Worm (Caenorhabditis elegans) whole organism, L1 larva: ENCODE data around the gene T22F7.3.

Experiments
- F16B12.6 ChIP-seq: fragments of 150-350 bp; optimal IDR thresholded peaks from 2 replicates; lab custom pipeline; 2014; ENCODE audit warnings: missing biosample characterization, missing genetic modification characterization
- Y116A8C.19 ChIP-seq: sonication (generic microtip); optimal IDR thresholded peaks from 2 replicates; lab custom pipeline; 2016; ENCODE audit warnings: missing compliant biosample characterization, missing genetic modification characterization, borderline replicate concordance
- aha-1 ChIP-seq: fragments of 150-350 bp; optimal IDR thresholded peaks from 2 replicates; lab custom pipeline; 2014; ENCODE audit warnings: missing biosample characterization, missing genetic modification characterization
- aly-2 ChIP-seq: fragments of 150-350 bp; optimal IDR thresholded peaks from 2 replicates; lab custom pipeline; 2014; ENCODE audit warnings: missing biosample characterization, missing genetic modification characterization
- ama-1 ChIP-seq: fragments of 150-350 bp; optimal IDR thresholded peaks from 2 replicates; lab custom pipeline; 2014
- blmp-1 ChIP-seq: fragments of 150-350 bp; optimal IDR thresholded peaks from 2 replicates; lab custom pipeline; 2014; ENCODE audit warnings: missing biosample characterization, missing genetic modification characterization
- ceh-63 ChIP-seq: fragments of 200-800 bp; sonication (Bioruptor generic); optimal IDR thresholded peaks from 2 replicates; lab custom pipeline; 2018; ENCODE audit warnings: mild to moderate bottlenecking, missing genetic modification characterization, missing compliant biosample characterization
- ceh-90 ChIP-seq: sonication (generic microtip); optimal IDR thresholded peaks from 2 replicates; lab custom pipeline; 2016; ENCODE audit warnings: missing genetic modification characterization, missing compliant biosample characterization
- ces-1 ChIP-seq: fragments of 150-350 bp; optimal IDR thresholded peaks from 2 replicates; lab custom pipeline; 2014; ENCODE audit warnings: missing biosample characterization, missing genetic modification reagents, missing genetic modification characterization
- efl-1 ChIP-seq, 4 experiments: fragments of 150-350 bp; optimal IDR thresholded peaks in 3 of 4; peaks in 1 of 4; 1 replicate in 1 of 4; 2 replicates in 3 of 4; lab custom pipeline; 2014; ENCODE audit warnings: missing biosample characterization in 2 of 4, missing genetic modification characterization in 2 of 4, missing genetic modification reagents in 2 of 4
- efl-3 ChIP-seq: fragments of 200-800 bp; sonication (Bioruptor generic); optimal IDR thresholded peaks from 2 replicates; lab custom pipeline; 2018; ENCODE audit warnings: mild to moderate bottlenecking, missing genetic modification characterization, missing compliant biosample characterization
- elt-2 ChIP-seq: sonication (generic microtip); optimal IDR thresholded peaks from 2 replicates; lab custom pipeline; 2016; ENCODE audit warnings: missing genetic modification characterization, mild to moderate bottlenecking, inconsistent platforms, missing compliant biosample characterization, missing genetic modification reagents
- elt-3 ChIP-seq, 6 experiments: fragments of 150-350 bp in 1 of 6; sonication (generic microtip); optimal IDR thresholded peaks; 2 replicates each; lab custom pipeline; 2017 to 2018; ENCODE audit warnings: missing biosample characterization in 6 of 6, missing genetic modification characterization in 6 of 6, inconsistent platforms in 1 of 6
- ets-5 ChIP-seq: fragments of 200-800 bp; sonication (Bioruptor generic); IDR thresholded peaks from 2 replicates; pipeline ENCODE4 v1.3.6; 2022; ENCODE audit warnings: missing genetic modification characterization, missing compliant biosample characterization
- fkh-10 ChIP-seq: sonication (generic microtip); optimal IDR thresholded peaks from 2 replicates; lab custom pipeline; 2017; ENCODE audit warnings: missing biosample characterization, missing genetic modification reagents, missing genetic modification characterization
- fkh-8 ChIP-seq: sonication (generic microtip); optimal IDR thresholded peaks from 2 replicates; lab custom pipeline; 2016; ENCODE audit warnings: mild to moderate bottlenecking, missing genetic modification characterization, missing compliant biosample characterization
- hpl-2 ChIP-seq: fragments of 150-350 bp; optimal IDR thresholded peaks from 2 replicates; lab custom pipeline; 2014; ENCODE audit warnings: missing biosample characterization, missing genetic modification reagents, missing genetic modification characterization
- jun-1 ChIP-seq: fragments of 150-350 bp; optimal IDR thresholded peaks from 2 replicates; lab custom pipeline; 2014; ENCODE audit warnings: missing biosample characterization, missing genetic modification reagents, missing genetic modification characterization
- lin-13 ChIP-seq: fragments of 150-350 bp; optimal IDR thresholded peaks from 2 replicates; lab custom pipeline; 2014; ENCODE audit warnings: missing biosample characterization, missing genetic modification reagents, missing genetic modification characterization
- lin-14 ChIP-seq: fragments of 200-800 bp; sonication (Bioruptor generic); optimal IDR thresholded peaks from 2 replicates; lab custom pipeline; 2018; ENCODE audit warnings: mild to moderate bottlenecking, missing genetic modification characterization, moderate library complexity, missing compliant biosample characterization
- lin-15B ChIP-seq: fragments of 150-350 bp; sonication (generic microtip); optimal IDR thresholded peaks from 3 replicates; lab custom pipeline; 2014; ENCODE audit warnings: missing biosample characterization, missing genetic modification characterization
- lin-35 ChIP-seq, 2 experiments: fragments of 150-350 bp; optimal IDR thresholded peaks; 2 replicates each; lab custom pipeline; 2014; ENCODE audit warnings: missing biosample characterization in 2 of 2, missing genetic modification characterization in 2 of 2, missing genetic modification reagents in 2 of 2
- lin-39 ChIP-seq: fragments of 150-350 bp; optimal IDR thresholded peaks from 2 replicates; lab custom pipeline; 2014; ENCODE audit warnings: missing biosample characterization, missing genetic modification reagents, missing genetic modification characterization
- lsy-2 ChIP-seq, 2 experiments: fragments of 150-350 bp; optimal IDR thresholded peaks; 2 replicates each; lab custom pipeline; 2014; ENCODE audit warnings: missing biosample characterization in 2 of 2, missing genetic modification characterization in 2 of 2
- mab-9 ChIP-seq: fragments of 200-800 bp; sonication (Bioruptor generic); IDR thresholded peaks from 2 replicates; pipeline ENCODE4 v1.3.6; 2022; ENCODE audit warnings: missing genetic modification reagents, missing genetic modification characterization, missing compliant biosample characterization
- mdl-1 ChIP-seq, 2 experiments: fragments of 150-350 bp; optimal IDR thresholded peaks; 2 replicates each; lab custom pipeline; 2014 to 2017; ENCODE audit warnings: missing biosample characterization in 2 of 2, missing genetic modification characterization in 2 of 2, inconsistent platforms in 1 of 2
- mef-2 ChIP-seq: fragments of 150-350 bp; optimal IDR thresholded peaks from 2 replicates; lab custom pipeline; 2014; ENCODE audit warnings: missing biosample characterization, missing genetic modification characterization
- nhr-11 ChIP-seq: fragments of 150-350 bp; optimal IDR thresholded peaks from 2 replicates; lab custom pipeline; 2014; ENCODE audit warnings: missing biosample characterization, missing genetic modification characterization
- nhr-19 ChIP-seq: fragments of 200-800 bp; sonication (Bioruptor generic); conservative IDR thresholded peaks from 2 replicates; pipeline ENCODE4 v1.3.6; 2022; ENCODE audit warnings: missing genetic modification characterization, missing compliant biosample characterization
- nhr-20 ChIP-seq: sonication (generic microtip); optimal IDR thresholded peaks from 2 replicates; lab custom pipeline; 2016; ENCODE audit warnings: mild to moderate bottlenecking, missing genetic modification characterization, missing compliant biosample characterization
- nhr-237 ChIP-seq: fragments of 150-350 bp; optimal IDR thresholded peaks from 2 replicates; lab custom pipeline; 2014; ENCODE audit warnings: missing biosample characterization, missing genetic modification characterization
- nhr-47 ChIP-seq: sonication (generic microtip); optimal IDR thresholded peaks from 2 replicates; lab custom pipeline; 2016; ENCODE audit warnings: mild to moderate bottlenecking, missing genetic modification characterization, moderate library complexity, missing compliant biosample characterization
- nhr-71 ChIP-seq: sonication (generic microtip); optimal IDR thresholded peaks from 2 replicates; lab custom pipeline; 2016; ENCODE audit warnings: mild to moderate bottlenecking, missing genetic modification characterization, moderate library complexity, missing compliant biosample characterization
- nhr-76 ChIP-seq: sonication (generic microtip); optimal IDR thresholded peaks from 2 replicates; lab custom pipeline; 2017; ENCODE audit warnings: missing biosample characterization, missing genetic modification characterization
- nhr-77 ChIP-seq: fragments of 150-350 bp; optimal IDR thresholded peaks from 2 replicates; lab custom pipeline; 2014; ENCODE audit warnings: missing biosample characterization, missing genetic modification characterization
- nhr-84 ChIP-seq: sonication (generic microtip); optimal IDR thresholded peaks from 2 replicates; lab custom pipeline; 2017; ENCODE audit warnings: missing biosample characterization, missing genetic modification characterization
- nhr-90 ChIP-seq: sonication (generic microtip); optimal IDR thresholded peaks from 2 replicates; lab custom pipeline; 2016; ENCODE audit warnings: mild to moderate bottlenecking, missing genetic modification characterization, missing compliant biosample characterization; ENCODE audit not compliant: poor library complexity
- pqm-1 ChIP-seq: sonication (generic microtip); optimal IDR thresholded peaks from 3 replicates; lab custom pipeline; 2017; ENCODE audit warnings: missing biosample characterization, missing genetic modification characterization
- snu-23 ChIP-seq: sonication (generic microtip); optimal IDR thresholded peaks from 2 replicates; lab custom pipeline; 2016; ENCODE audit warnings: missing genetic modification characterization, missing compliant biosample characterization
- sox-4 ChIP-seq: sonication (generic microtip); optimal IDR thresholded peaks from 2 replicates; lab custom pipeline; 2016; ENCODE audit warnings: missing genetic modification characterization, missing compliant biosample characterization
- sptf-1 ChIP-seq: fragments of 150-350 bp; optimal IDR thresholded peaks from 2 replicates; lab custom pipeline; 2014; ENCODE audit warnings: missing biosample characterization, missing genetic modification characterization
- swsn-7 ChIP-seq: sonication (generic microtip); optimal IDR thresholded peaks from 2 replicates; lab custom pipeline; 2016; ENCODE audit warnings: missing genetic modification characterization, missing compliant biosample characterization
- unc-130 ChIP-seq: fragments of 150-350 bp; optimal IDR thresholded peaks from 2 replicates; lab custom pipeline; 2017; ENCODE audit warnings: missing biosample characterization, missing genetic modification characterization, inconsistent platforms
- unc-30 ChIP-seq: sonication (generic microtip); optimal IDR thresholded peaks from 2 replicates; lab custom pipeline; 2017; ENCODE audit warnings: missing biosample characterization, missing genetic modification characterization
- unc-62 ChIP-seq: fragments of 150-350 bp; optimal IDR thresholded peaks from 2 replicates; lab custom pipeline; 2014; ENCODE audit warnings: missing biosample characterization, missing genetic modification reagents, missing genetic modification characterization
- xbp-1 ChIP-seq: sonication (generic microtip); optimal IDR thresholded peaks from 2 replicates; lab custom pipeline; 2016; ENCODE audit warnings: missing genetic modification characterization, missing compliant biosample characterization
- zag-1 ChIP-seq: fragments of 150-350 bp; optimal IDR thresholded peaks from 2 replicates; lab custom pipeline; 2014; ENCODE audit warnings: missing biosample characterization, missing genetic modification characterization

The T22F7.3 gene

ce11 chrIII:558832-559231, 35.0 kb upstream of the T22F7.3 start (continued):
- TF ChIP-seq unc-62 (GFP tag; lab: Kevin White, UChicago): no peak
- peak; percentile 39 for TF ChIP-seq jun-1 (tag; lab: Kevin White, UChicago)
- TF ChIP-seq nhr-71 (tag; lab: Kevin White, UChicago): no peak
- TF ChIP-seq fkh-10 (GFP tag; lab: Kevin White, UChicago): no peak
- peak; percentile 12 for TF ChIP-seq nhr-47
- TF ChIP-seq mab-9 (GFP tag; lab: Robert Waterston, UW): no peak
- TF ChIP-seq ces-1: no peak
- TF ChIP-seq zag-1 (tag; lab: Kevin White, UChicago): no peak
- TF ChIP-seq nhr-76 (tag; lab: Kevin White, UChicago): no peak
- TF ChIP-seq nhr-77 (tag; lab: Kevin White, UChicago): no peak
- TF ChIP-seq F16B12.6 (tag; lab: Kevin White, UChicago): no peak
- no peak for TF ChIP-seq xbp-1 (tag; lab: Kevin White, UChicago)
- TF ChIP-seq lin-15B (tag; lab: Kevin White, UChicago): no peak
- TF ChIP-seq lin-35 (GFP tag; optimal IDR thresholded peaks at IDR 0.05; lab: Kevin White, UChicago): peak; percentile 12 to 52
- TF ChIP-seq ets-5 (GFP tag; lab: Robert Waterston, UW): no peak
- TF ChIP-seq unc-30 (tag; lab: Kevin White, UChicago): no peak
- no peak for TF ChIP-seq lin-39 (tag; lab: Kevin White, UChicago)
- TF ChIP-seq nhr-84 (tag; lab: Kevin White, UChicago): no peak
- no peak for TF ChIP-seq elt-3 (tag; optimal IDR thresholded peaks at IDR 0.05; lab: Kevin White, UChicago)
- TF ChIP-seq lin-14 (GFP tag; lab: Kevin White, UChicago): peak; percentile 85
- peak; percentile 70 for TF ChIP-seq snu-23
- no peak for TF ChIP-seq unc-130 (tag; lab: Kevin White, UChicago)
- TF ChIP-seq hpl-2: no peak
- no peak for TF ChIP-seq mef-2 (tag; lab: Kevin White, UChicago)
- peak in 1 of 2 experiments; percentile 27 for TF ChIP-seq mdl-1 (tag; optimal IDR thresholded peaks at IDR 0.05; lab: Kevin White, UChicago)
- no peak for TF ChIP-seq ceh-90
- no peak for TF ChIP-seq fkh-8 (tag; lab: Kevin White, UChicago)
- TF ChIP-seq aly-2 (tag; lab: Kevin White, UChicago): no peak
- peak; percentile 63 for TF ChIP-seq nhr-20 (tag; lab: Kevin White, UChicago)
- TF ChIP-seq elt-2 (tag; lab: Kevin White, UChicago): peak; percentile 65
- no peak for TF ChIP-seq nhr-11
- TF ChIP-seq lsy-2 (tag; optimal IDR thresholded peaks at IDR 0.05; lab: Kevin White, UChicago): peak in 1 of 2 experiments; percentile 27
- no peak for TF ChIP-seq ama-1 (lab: Kevin White, UChicago)
- no peak for TF ChIP-seq sptf-1 (tag; lab: Kevin White, UChicago)
- peak; percentile 61 for TF ChIP-seq nhr-90 (tag; lab: Kevin White, UChicago)
- no peak for TF ChIP-seq lin-13 (GFP tag; lab: Kevin White, UChicago)
- peak; percentile 16 to 47 for TF ChIP-seq efl-1 (optimal IDR thresholded peaks at IDR 0.05; lab: Kevin White, UChicago)
- TF ChIP-seq efl-1 (GFP tag; optimal IDR thresholded peaks at IDR 0.05 in 1 of 2; lab: Kevin White, UChicago): no peak
- TF ChIP-seq aha-1 (tag; lab: Kevin White, UChicago): no peak
- no peak for TF ChIP-seq efl-3 (GFP tag; lab: Kevin White, UChicago)
- TF ChIP-seq swsn-7 (tag; lab: Kevin White, UChicago): peak; percentile 39
- no peak for TF ChIP-seq Y116A8C.19 (tag; lab: Kevin White, UChicago)
- no peak for TF ChIP-seq nhr-237
- no peak for TF ChIP-seq pqm-1 (tag; lab: Kevin White, UChicago)
- no peak for TF ChIP-seq ceh-63 (GFP tag; lab: Kevin White, UChicago)
- TF ChIP-seq nhr-19 (GFP tag; lab: Robert Waterston, UW): no peak
- TF ChIP-seq blmp-1 (tag; lab: Kevin White, UChicago): peak; percentile 66
- no peak for TF ChIP-seq sox-4
